Fruit fly (Drosophila melanogaster) whole organism, embryonic: ENCODE data around the gene Cyp4ac2.

Source experiments
- Abd-B ChIP-seq: fragments of 200-800 bp; sonication (Bioruptor generic); optimal IDR thresholded peaks from 2 replicates; lab custom pipeline; 2018; ENCODE audit warnings: missing biosample characterization, mild to moderate bottlenecking, missing genetic modification characterization, moderate library complexity
- Awh ChIP-seq: fragments of 200-800 bp; sonication (Bioruptor generic); IDR thresholded peaks from 2 replicates; pipeline ENCODE4, ENCODE4 v1.3.6; 2022; ENCODE audit warnings: missing biosample characterization, missing genetic modification characterization
- BEAF-32 ChIP-seq: fragments of 200-800 bp; sonication (Bioruptor generic); optimal IDR thresholded peaks from 3 replicates; lab custom pipeline; 2017; ENCODE audit warnings: missing biosample characterization, missing genetic modification characterization, mild to moderate bottlenecking, moderate library complexity, missing genetic modification reagents
- Bgb ChIP-seq: fragments of 200-800 bp; sonication (Bioruptor generic); IDR thresholded peaks from 2 replicates; pipeline ENCODE4 v1.3.6; 2022; ENCODE audit warnings: missing biosample characterization, missing genetic modification characterization; ENCODE audit not compliant: partially characterized antibody
- Blimp-1 ChIP-seq: fragments of 200-800 bp; sonication (Bioruptor generic); optimal IDR thresholded peaks from 3 replicates; lab custom pipeline; 2018; ENCODE audit warnings: missing biosample characterization, missing genetic modification characterization, mild to moderate bottlenecking, moderate library complexity, missing genetic modification reagents
- CG10959 ChIP-seq: fragments of 200-800 bp; sonication (Bioruptor generic); IDR thresholded peaks from 2 replicates; pipeline ENCODE4 v1.3.6; 2022; ENCODE audit warnings: missing biosample characterization, missing genetic modification characterization
- CG12236 ChIP-seq: fragments of 200-800 bp; sonication (Bioruptor generic); optimal IDR thresholded peaks from 2 replicates; lab custom pipeline; 2016; ENCODE audit warnings: missing biosample characterization, missing genetic modification characterization
- CG13894 ChIP-seq: fragments of 200-800 bp; sonication (Bioruptor generic); optimal IDR thresholded peaks from 3 replicates; lab custom pipeline; 2018; ENCODE audit warnings: missing biosample characterization, mild to moderate bottlenecking, missing genetic modification characterization, moderate library complexity
- CG14667 ChIP-seq: fragments of 200-800 bp; sonication (Bioruptor generic); IDR thresholded peaks from 2 replicates; pipeline ENCODE4 v1.3.6; 2022; ENCODE audit warnings: missing biosample characterization, missing genetic modification characterization
- CG2199 ChIP-seq: fragments of 200-800 bp; sonication (Bioruptor generic); IDR thresholded peaks from 3 replicates; pipeline ENCODE4 v1.3.6; 2022; ENCODE audit warnings: missing biosample characterization, missing genetic modification characterization
- CG30020 ChIP-seq: fragments of 200-800 bp; optimal IDR thresholded peaks from 2 replicates; lab custom pipeline; 2019; ENCODE audit warnings: missing biosample characterization, mild to moderate bottlenecking, missing genetic modification characterization, moderate library complexity
- CG3726 ChIP-seq: fragments of 200-800 bp; sonication (Bioruptor generic); IDR thresholded peaks from 3 replicates; pipeline ENCODE4, ENCODE4 v1.3.6; 2022; ENCODE audit warnings: missing biosample characterization, missing genetic modification characterization
- CG3847 ChIP-seq: fragments of 200-800 bp; sonication (Bioruptor generic); IDR thresholded peaks from 2 replicates; pipeline ENCODE4 v1.3.6; 2022; ENCODE audit warnings: missing biosample characterization, missing genetic modification characterization
- CG4282 ChIP-seq: fragments of 200-800 bp; sonication (Bioruptor generic); optimal IDR thresholded peaks from 2 replicates; lab custom pipeline; 2016; ENCODE audit warnings: missing biosample characterization, missing genetic modification characterization
- CG4820 ChIP-seq: fragments of 200-800 bp; sonication (Bioruptor generic); optimal IDR thresholded peaks from 3 replicates; lab custom pipeline; 2016; ENCODE audit warnings: missing biosample characterization, missing genetic modification characterization
- CG5180 ChIP-seq: fragments of 200-800 bp; sonication (Bioruptor generic); optimal IDR thresholded peaks from 3 replicates; lab custom pipeline; 2017; ENCODE audit warnings: missing biosample characterization, missing genetic modification characterization, mild to moderate bottlenecking, moderate library complexity, missing genetic modification reagents
- CG6765 ChIP-seq: fragments of 200-800 bp; sonication (Bioruptor generic); optimal IDR thresholded peaks from 3 replicates; lab custom pipeline; 2017; ENCODE audit warnings: missing biosample characterization, mild to moderate bottlenecking, missing genetic modification characterization
- CG6791 ChIP-seq: fragments of 200-800 bp; sonication (Bioruptor generic); IDR thresholded peaks from 3 replicates; pipeline ENCODE4 v1.3.6; 2022; ENCODE audit warnings: missing biosample characterization, missing genetic modification characterization; ENCODE audit not compliant: partially characterized antibody
- CG7745 ChIP-seq: fragments of 200-800 bp; sonication (Bioruptor generic); optimal IDR thresholded peaks from 2 replicates; lab custom pipeline; 2018; ENCODE audit warnings: missing biosample characterization, mild to moderate bottlenecking, missing genetic modification characterization, moderate library complexity
- CG8944 ChIP-seq: fragments of 200-800 bp; sonication (Bioruptor generic); optimal IDR thresholded peaks from 3 replicates; lab custom pipeline; 2016; ENCODE audit warnings: missing biosample characterization, missing genetic modification characterization
- CG9609 ChIP-seq: fragments of 200-800 bp; sonication (Bioruptor generic); optimal IDR thresholded peaks from 3 replicates; lab custom pipeline; 2016; ENCODE audit warnings: missing biosample characterization, missing genetic modification characterization
- CkIIα-i1 ChIP-seq: fragments of 200-800 bp; sonication (Bioruptor generic); IDR thresholded peaks from 2 replicates; pipeline ENCODE4 v1.3.6; 2022; ENCODE audit warnings: missing biosample characterization, missing genetic modification characterization
- Deaf1 ChIP-seq: fragments of 200-800 bp; optimal IDR thresholded peaks from 3 replicates; lab custom pipeline; 2019; ENCODE audit warnings: missing biosample characterization, mild to moderate bottlenecking, missing genetic modification characterization, moderate library complexity
- Dip3 ChIP-seq: fragments of 200-800 bp; sonication (Bioruptor generic); optimal IDR thresholded peaks from 3 replicates; lab custom pipeline; 2016; ENCODE audit warnings: missing biosample characterization, missing genetic modification characterization
- Doc2 ChIP-seq: fragments of 200-800 bp; sonication (Bioruptor generic); IDR thresholded peaks from 2 replicates; pipeline ENCODE4 v1.3.6; 2022; ENCODE audit warnings: missing biosample characterization, missing genetic modification characterization
- E2f2 ChIP-seq: fragments of 200-800 bp; sonication (Bioruptor generic); IDR thresholded peaks from 2 replicates; pipeline ENCODE4 v1.3.6; 2022; ENCODE audit warnings: missing biosample characterization, missing genetic modification characterization
- Ets65A ChIP-seq: fragments of 200-800 bp; sonication (Bioruptor generic); peaks from one replicate; lab custom pipeline; 2016; ENCODE audit warnings: missing biosample characterization, missing genetic modification characterization
- Gug ChIP-seq: fragments of 200-800 bp; sonication (Bioruptor generic); IDR thresholded peaks from 4 replicates; pipeline ENCODE4 v1.3.6; 2022; ENCODE audit warnings: missing biosample characterization, missing genetic modification characterization
- HLH4C ChIP-seq: fragments of 200-800 bp; sonication (Bioruptor generic); IDR thresholded peaks from 3 replicates; pipeline ENCODE4 v1.3.6; 2022; ENCODE audit warnings: missing biosample characterization, missing genetic modification characterization; ENCODE audit not compliant: partially characterized antibody
- Hr3 ChIP-seq: fragments of 200-800 bp; sonication (Bioruptor generic); optimal IDR thresholded peaks from 3 replicates; lab custom pipeline; 2016; ENCODE audit warnings: missing biosample characterization, missing genetic modification characterization
- Hr39 ChIP-seq: fragments of >200 bp; optimal IDR thresholded peaks from 2 replicates; lab custom pipeline; 2017
- Neu2 ChIP-seq: fragments of 200-800 bp; sonication (Bioruptor generic); optimal IDR thresholded peaks from 3 replicates; lab custom pipeline; 2016; ENCODE audit warnings: missing biosample characterization, missing genetic modification characterization, borderline replicate concordance
- Poxn ChIP-seq: fragments of 200-800 bp; sonication (Bioruptor generic); IDR thresholded peaks from 2 replicates; pipeline ENCODE4 v1.3.6; 2022; ENCODE audit warnings: missing biosample characterization, missing genetic modification characterization
- Ravus ChIP-seq: fragments of 200-800 bp; sonication (Bioruptor generic); IDR thresholded peaks from 2 replicates; pipeline ENCODE4 v1.3.6; 2022; ENCODE audit warnings: missing biosample characterization, missing genetic modification characterization
- Sin3A ChIP-seq: fragments of >200 bp; optimal IDR thresholded peaks from 2 replicates; lab custom pipeline; 2018
- Sox102F ChIP-seq: fragments of 200-800 bp; sonication (Bioruptor generic); optimal IDR thresholded peaks from 2 replicates; lab custom pipeline; 2018; ENCODE audit warnings: missing biosample characterization, mild to moderate bottlenecking, missing genetic modification characterization, moderate library complexity
- Taf1 ChIP-seq: fragments of 200-800 bp; sonication (Bioruptor generic); IDR thresholded peaks from 2 replicates; pipeline ENCODE4 v1.3.6; 2022; ENCODE audit warnings: missing biosample characterization, missing genetic modification characterization
- az2 ChIP-seq: fragments of 200-800 bp; sonication (Bioruptor generic); optimal IDR thresholded peaks from 3 replicates; lab custom pipeline; 2016; ENCODE audit warnings: missing biosample characterization, missing genetic modification characterization
- bab2 ChIP-seq: fragments of 200-800 bp; sonication (Bioruptor generic); optimal IDR thresholded peaks from 2 replicates; lab custom pipeline; 2016; ENCODE audit warnings: missing biosample characterization, missing genetic modification characterization
- br ChIP-seq: fragments of >200 bp; optimal IDR thresholded peaks from 2 replicates; lab custom pipeline; 2017
- crol ChIP-seq: fragments of 200-800 bp; sonication (Bioruptor generic); IDR thresholded peaks from 2 replicates; pipeline ENCODE4 v1.3.6; 2022; ENCODE audit warnings: missing biosample characterization, missing genetic modification characterization
- dan ChIP-seq: fragments of 200-800 bp; sonication (Bioruptor generic); IDR thresholded peaks from 2 replicates; pipeline ENCODE4 v1.3.6; 2022; ENCODE audit warnings: missing biosample characterization, missing genetic modification characterization
- dm ChIP-seq: fragments of 200-800 bp; sonication (Bioruptor generic); optimal IDR thresholded peaks from 3 replicates; lab custom pipeline; 2016; ENCODE audit warnings: missing biosample characterization, missing genetic modification characterization
- her ChIP-seq: fragments of 200-800 bp; sonication (Bioruptor generic); optimal IDR thresholded peaks from 2 replicates; lab custom pipeline; 2016; ENCODE audit warnings: missing biosample characterization, missing genetic modification characterization
- insv ChIP-seq, 2 experiments: fragments of 200-800 bp; sonication (Bioruptor generic); optimal IDR thresholded peaks; 3 replicates each; lab custom pipeline; 2016 to 2018; ENCODE audit warnings: missing biosample characterization in 2 of 2, missing genetic modification characterization in 2 of 2
- lab ChIP-seq: fragments of 200-800 bp; sonication (Bioruptor generic); optimal IDR thresholded peaks from 3 replicates; lab custom pipeline; 2017; ENCODE audit warnings: missing biosample characterization, missing genetic modification characterization, mild to moderate bottlenecking, moderate library complexity, missing genetic modification reagents
- mld ChIP-seq: fragments of 200-800 bp; sonication (Bioruptor generic); IDR thresholded peaks from 3 replicates; pipeline ENCODE4 v1.3.6; 2022; ENCODE audit warnings: missing biosample characterization, missing genetic modification characterization; ENCODE audit not compliant: partially characterized antibody
- pzg ChIP-seq: fragments of 200-800 bp; sonication (Bioruptor generic); optimal IDR thresholded peaks from 3 replicates; lab custom pipeline; 2018; ENCODE audit warnings: missing biosample characterization, mild to moderate bottlenecking, missing genetic modification characterization, moderate library complexity
- salm ChIP-seq: fragments of 200-800 bp; sonication (Bioruptor generic); optimal IDR thresholded peaks from 2 replicates; lab custom pipeline; 2018; ENCODE audit warnings: missing biosample characterization, mild to moderate bottlenecking, missing genetic modification characterization
- ssp ChIP-seq: fragments of 200-800 bp; sonication (Bioruptor generic); IDR thresholded peaks from 2 replicates; pipeline ENCODE4 v1.3.6; 2022; ENCODE audit warnings: missing biosample characterization, missing genetic modification characterization
- tgo ChIP-seq: fragments of 200-800 bp; sonication (Bioruptor generic); IDR thresholded peaks from 3 replicates; pipeline ENCODE4 v1.3.6; 2022; ENCODE audit warnings: missing biosample characterization, missing genetic modification characterization
- twi ChIP-seq: fragments of 200-800 bp; optimal IDR thresholded peaks from 2 replicates; lab custom pipeline; 2019; ENCODE audit warnings: missing biosample characterization, mild to moderate bottlenecking, missing genetic modification characterization, moderate library complexity

Gene Cyp4ac2

DNA sequence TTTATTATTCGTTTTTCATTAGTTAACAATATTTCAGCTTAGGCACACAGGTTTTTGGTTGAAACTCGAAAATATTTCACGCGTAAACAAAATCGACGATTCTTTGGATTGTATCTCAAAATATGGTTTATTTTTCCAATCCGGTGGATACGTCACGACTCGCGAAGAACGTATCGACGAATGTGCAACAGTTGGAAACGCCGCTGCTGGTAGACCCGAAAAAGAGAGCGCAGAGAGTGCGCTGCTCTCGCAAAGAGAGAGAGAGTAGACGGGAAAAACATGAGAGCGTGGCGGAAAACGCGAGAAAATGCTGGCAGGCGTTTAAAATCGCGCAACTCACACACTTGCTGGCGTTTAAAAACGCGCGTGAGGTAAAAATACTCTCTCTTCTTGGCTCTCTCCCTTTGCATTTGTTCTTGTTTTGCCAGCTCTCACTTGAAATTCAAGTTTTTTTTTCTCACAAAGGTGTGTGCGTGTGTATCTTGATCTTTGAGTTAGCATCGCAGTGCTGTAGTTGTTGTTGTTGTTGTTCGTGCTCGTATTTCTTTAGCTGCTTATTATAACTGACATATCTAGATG lies 28.9 kb upstream of the Cyp4ac2 start (continued):
- no peak for TF ChIP-seq her (GFP tag; lab: Kevin White, UChicago)
- no peak for TF ChIP-seq CG3847 (GFP tag; lab: Robert Waterston, UW)
- no peak for TF ChIP-seq dm (GFP tag; lab: Kevin White, UChicago)
- no peak for TF ChIP-seq Taf1
- no peak for TF ChIP-seq twi
- TF ChIP-seq Ravus (GFP tag; lab: Robert Waterston, UW): no peak
- no peak for TF ChIP-seq Dip3 (GFP tag; lab: Kevin White, UChicago)
- no peak for TF ChIP-seq tgo (GFP tag; lab: Robert Waterston, UW)
- no peak for TF ChIP-seq Poxn
- TF ChIP-seq bab2: no peak
- no peak for TF ChIP-seq crol (GFP tag; lab: Robert Waterston, UW)
- peak; percentile 87 for TF ChIP-seq CG2199 (GFP tag; lab: Robert Waterston, UW)
- TF ChIP-seq CG6791: peak; percentile 50; the same call in 1 of the 3 replicates
- TF ChIP-seq CG6765 (GFP tag; lab: Kevin White, UChicago): no peak
- TF ChIP-seq Deaf1 (tag; lab: Kevin White, UChicago): peak; percentile 33
- TF ChIP-seq mld (GFP tag; lab: Robert Waterston, UW): 0 out of 3 replicates have a peak, but pooled peaks have one; percentile 23
- TF ChIP-seq CG7745 (tag; lab: Kevin White, UChicago): peak; percentile 58
- TF ChIP-seq ssp: no peak
- TF ChIP-seq az2: no peak
- no peak for TF ChIP-seq CG4820
- no peak for TF ChIP-seq lab (GFP tag; lab: Kevin White, UChicago)
- TF ChIP-seq pzg: no peak
- TF ChIP-seq salm: no peak
- TF ChIP-seq CG4282 (GFP tag; lab: Kevin White, UChicago): no peak
- TF ChIP-seq Bgb: peak; percentile 43; the same call in 1 of the 2 replicates
- no peak for TF ChIP-seq CG10959 (GFP tag; lab: Robert Waterston, UW)
- TF ChIP-seq E2f2 (GFP tag; lab: Robert Waterston, UW): 0 out of 2 replicates have a peak, but pooled peaks have one; percentile 19
- TF ChIP-seq Neu2 (GFP tag; lab: Kevin White, UChicago): no peak
- TF ChIP-seq Doc2: no peak
- TF ChIP-seq CG3726: no peak
- TF ChIP-seq CG14667: no peak
- TF ChIP-seq CG5180 (GFP tag; lab: Kevin White, UChicago): peak; percentile 11
- no peak for TF ChIP-seq br
- no peak for TF ChIP-seq Abd-B (GFP tag; lab: Kevin White, UChicago)
- no peak for TF ChIP-seq BEAF-32 (GFP tag; lab: Kevin White, UChicago)
- TF ChIP-seq Ets65A (GFP tag; lab: Kevin White, UChicago): no peak
- no peak for TF ChIP-seq CG13894 (tag; lab: Kevin White, UChicago)
- no peak for TF ChIP-seq insv (GFP tag; optimal IDR thresholded peaks at IDR 0.05; lab: Kevin White, UChicago)
- no peak for TF ChIP-seq CG30020 (tag; lab: Kevin White, UChicago)
- 0 out of 3 replicates have a peak, but pooled peaks have one; percentile 14 for TF ChIP-seq HLH4C (GFP tag; lab: Robert Waterston, UW)
- no peak for TF ChIP-seq CkIIα-i1 (GFP tag; lab: Robert Waterston, UW)
- no peak for TF ChIP-seq Sox102F (GFP tag; lab: Kevin White, UChicago)
- TF ChIP-seq Sin3A: no peak
- TF ChIP-seq CG8944 (GFP tag; lab: Kevin White, UChicago): no peak
- TF ChIP-seq Blimp-1 (GFP tag; lab: Kevin White, UChicago): no peak
- TF ChIP-seq Gug (GFP tag; lab: Robert Waterston, UW): no peak
- no peak for TF ChIP-seq CG12236 (GFP tag; lab: Kevin White, UChicago)
- 0 out of 2 replicates have a peak, but pooled peaks have one; percentile 23 for TF ChIP-seq Awh (GFP tag; lab: Robert Waterston, UW)
- no peak for TF ChIP-seq Hr3
- no peak for TF ChIP-seq dan (GFP tag; lab: Robert Waterston, UW)
- TF ChIP-seq Hr39 (lab: Kevin White, UChicago): no peak
- TF ChIP-seq CG9609 (GFP tag; lab: Kevin White, UChicago): no peak
